Fruit fly (Drosophila melanogaster) whole organism, embryonic: ENCODE data around the gene CG13071.

Experiments
- Atf3 ChIP-seq: fragments of 200-800 bp; sonication (Bioruptor generic); optimal IDR thresholded peaks from 3 replicates; lab custom pipeline; 2016; ENCODE audit warnings: missing biosample characterization, missing genetic modification characterization
- Blimp-1 ChIP-seq: fragments of 200-800 bp; sonication (Bioruptor generic); optimal IDR thresholded peaks from 3 replicates; lab custom pipeline; 2018; ENCODE audit warnings: missing biosample characterization, missing genetic modification characterization, mild to moderate bottlenecking, moderate library complexity, missing genetic modification reagents
- CG10147 ChIP-seq: fragments of 200-800 bp; sonication (Bioruptor generic); optimal IDR thresholded peaks from 2 replicates; lab custom pipeline; 2019; ENCODE audit warnings: missing biosample characterization, mild to moderate bottlenecking, missing genetic modification characterization, moderate library complexity
- CG11504 ChIP-seq: fragments of 200-800 bp; sonication (Bioruptor generic); optimal IDR thresholded peaks from 3 replicates; lab custom pipeline; 2019; ENCODE audit warnings: missing biosample characterization, mild to moderate bottlenecking, missing genetic modification characterization, moderate library complexity
- CG15269 ChIP-seq: fragments of 200-800 bp; sonication (Bioruptor generic); optimal IDR thresholded peaks from 2 replicates; lab custom pipeline; 2018; ENCODE audit warnings: missing biosample characterization, mild to moderate bottlenecking, missing genetic modification characterization, moderate library complexity
- CG31388 ChIP-seq: fragments of 200-800 bp; sonication (Bioruptor generic); optimal IDR thresholded peaks from 2 replicates; lab custom pipeline; 2016; ENCODE audit warnings: missing biosample characterization, missing genetic modification characterization
- CG3726 ChIP-seq: fragments of 200-800 bp; sonication (Bioruptor generic); IDR thresholded peaks from 3 replicates; pipeline ENCODE4, ENCODE4 v1.3.6; 2022; ENCODE audit warnings: missing biosample characterization, missing genetic modification characterization
- CG4282 ChIP-seq: fragments of 200-800 bp; sonication (Bioruptor generic); optimal IDR thresholded peaks from 2 replicates; lab custom pipeline; 2016; ENCODE audit warnings: missing biosample characterization, missing genetic modification characterization
- CG4360 ChIP-seq: fragments of 200-800 bp; sonication (Bioruptor generic); IDR thresholded peaks from 2 replicates; pipeline ENCODE4 v1.3.6; 2022; ENCODE audit warnings: missing biosample characterization, missing genetic modification characterization
- CG4820 ChIP-seq: fragments of 200-800 bp; sonication (Bioruptor generic); optimal IDR thresholded peaks from 3 replicates; lab custom pipeline; 2016; ENCODE audit warnings: missing biosample characterization, missing genetic modification characterization
- CG9609 ChIP-seq: fragments of 200-800 bp; sonication (Bioruptor generic); optimal IDR thresholded peaks from 3 replicates; lab custom pipeline; 2016; ENCODE audit warnings: missing biosample characterization, missing genetic modification characterization
- CG9817 ChIP-seq: fragments of 200-800 bp; sonication (Bioruptor generic); optimal IDR thresholded peaks from 2 replicates; lab custom pipeline; 2018; ENCODE audit warnings: missing biosample characterization, mild to moderate bottlenecking, missing genetic modification characterization, moderate library complexity
- Deaf1 ChIP-seq: fragments of 200-800 bp; optimal IDR thresholded peaks from 3 replicates; lab custom pipeline; 2019; ENCODE audit warnings: missing biosample characterization, mild to moderate bottlenecking, missing genetic modification characterization, moderate library complexity
- Dek ChIP-seq: fragments of 200-800 bp; sonication (Bioruptor generic); optimal IDR thresholded peaks from 3 replicates; lab custom pipeline; 2019; ENCODE audit warnings: missing biosample characterization, mild to moderate bottlenecking, missing genetic modification characterization, moderate library complexity
- Ets97D ChIP-seq: fragments of 200-800 bp; sonication (Bioruptor generic); optimal IDR thresholded peaks from 3 replicates; lab custom pipeline; 2016; ENCODE audit warnings: missing biosample characterization, missing genetic modification characterization
- Gug ChIP-seq: fragments of 200-800 bp; sonication (Bioruptor generic); IDR thresholded peaks from 4 replicates; pipeline ENCODE4 v1.3.6; 2022; ENCODE audit warnings: missing biosample characterization, missing genetic modification characterization
- HLH54F ChIP-seq: fragments of 200-800 bp; sonication (Bioruptor generic); optimal IDR thresholded peaks from 3 replicates; lab custom pipeline; 2016; ENCODE audit warnings: missing biosample characterization, missing genetic modification characterization
- HmgZ ChIP-seq: fragments of 200-800 bp; sonication (Bioruptor generic); optimal IDR thresholded peaks from 2 replicates; lab custom pipeline; 2018; ENCODE audit warnings: missing biosample characterization, mild to moderate bottlenecking, missing genetic modification characterization
- Hr51 ChIP-seq, 2 experiments: fragments of 200-800 bp; sonication (Bioruptor generic); optimal IDR thresholded peaks; 2 replicates in 1 of 2; 3 replicates in 1 of 2; lab custom pipeline; 2016 to 2018; ENCODE audit warnings: missing biosample characterization in 2 of 2, missing genetic modification characterization in 2 of 2, mild to moderate bottlenecking in 1 of 2, moderate library complexity in 1 of 2
- Jarid2 ChIP-seq: fragments of 200-800 bp; sonication (Bioruptor generic); optimal IDR thresholded peaks from 3 replicates; lab custom pipeline; 2017; ENCODE audit warnings: mild to moderate bottlenecking, missing biosample characterization, missing genetic modification reagents, missing genetic modification characterization
- MTF-1 ChIP-seq: fragments of 200-800 bp; sonication (Bioruptor generic); optimal IDR thresholded peaks from 2 replicates; lab custom pipeline; 2018; ENCODE audit warnings: missing biosample characterization, mild to moderate bottlenecking, missing genetic modification characterization, borderline replicate concordance
- Med ChIP-seq: fragments of 200-800 bp; sonication (Bioruptor generic); peaks from one replicate; lab custom pipeline; 2016; ENCODE audit warnings: missing biosample characterization, missing genetic modification characterization, mild to moderate bottlenecking, inconsistent platforms, moderate library complexity
- Mrtf ChIP-seq: fragments of 200-800 bp; sonication (Bioruptor generic); IDR thresholded peaks from 3 replicates; pipeline ENCODE4 v1.3.6; 2022; ENCODE audit warnings: missing biosample characterization, missing genetic modification characterization
- Pdp1 ChIP-seq, 2 experiments: fragments of 200-800 bp; sonication (Bioruptor generic); optimal IDR thresholded peaks; 3 replicates each; lab custom pipeline; 2016; ENCODE audit warnings: missing biosample characterization in 2 of 2, missing genetic modification characterization in 2 of 2, mild to moderate bottlenecking in 1 of 2, moderate library complexity in 1 of 2
- Ptx1 ChIP-seq: fragments of 200-800 bp; sonication (Bioruptor generic); IDR thresholded peaks from 2 replicates; pipeline ENCODE4 v1.3.6; 2022; ENCODE audit warnings: missing biosample characterization, missing genetic modification characterization
- Side ChIP-seq: fragments of 200-800 bp; sonication (Bioruptor generic); optimal IDR thresholded peaks from 2 replicates; lab custom pipeline; 2016; ENCODE audit warnings: missing biosample characterization, missing genetic modification characterization
- Ssrp ChIP-seq: fragments of 200-800 bp; sonication (Bioruptor generic); optimal IDR thresholded peaks from 2 replicates; lab custom pipeline; 2018; ENCODE audit warnings: missing biosample characterization, mild to moderate bottlenecking, missing genetic modification characterization, moderate library complexity
- Vsx1 ChIP-seq: fragments of 200-800 bp; sonication (Bioruptor generic); optimal IDR thresholded peaks from 2 replicates; lab custom pipeline; 2017; ENCODE audit warnings: missing biosample characterization, mild to moderate bottlenecking, missing genetic modification characterization, missing genetic modification reagents
- Xbp1 ChIP-seq: fragments of 200-800 bp; sonication (Bioruptor generic); optimal IDR thresholded peaks from 3 replicates; lab custom pipeline; 2016; ENCODE audit warnings: missing biosample characterization, mild to moderate bottlenecking, missing genetic modification characterization
- ato ChIP-seq: fragments of 200-800 bp; sonication (Bioruptor generic); IDR thresholded peaks from 2 replicates; pipeline ENCODE4 v1.3.6; 2022; ENCODE audit warnings: missing biosample characterization, missing genetic modification characterization; ENCODE audit not compliant: partially characterized antibody
- bcd ChIP-seq: fragments of 200-800 bp; sonication (Bioruptor generic); optimal IDR thresholded peaks from 2 replicates; lab custom pipeline; 2017; ENCODE audit warnings: missing biosample characterization, mild to moderate bottlenecking, missing genetic modification characterization
- cg ChIP-seq: fragments of 200-800 bp; sonication (Bioruptor generic); optimal IDR thresholded peaks from 3 replicates; lab custom pipeline; 2019; ENCODE audit warnings: missing biosample characterization, mild to moderate bottlenecking, missing genetic modification characterization, moderate library complexity
- crol ChIP-seq: fragments of 200-800 bp; sonication (Bioruptor generic); IDR thresholded peaks from 2 replicates; pipeline ENCODE4 v1.3.6; 2022; ENCODE audit warnings: missing biosample characterization, missing genetic modification characterization
- dmrt99B ChIP-seq: fragments of 200-800 bp; sonication (Bioruptor generic); optimal IDR thresholded peaks from 2 replicates; lab custom pipeline; 2018; ENCODE audit warnings: missing biosample characterization, mild to moderate bottlenecking, missing genetic modification characterization, moderate library complexity
- esg ChIP-seq: fragments of 200-800 bp; sonication (Bioruptor generic); conservative IDR thresholded peaks from 2 replicates; pipeline ENCODE4 v1.3.6; 2022; ENCODE audit warnings: missing biosample characterization, missing genetic modification characterization
- fd3F ChIP-seq: fragments of 200-800 bp; sonication (Bioruptor generic); optimal IDR thresholded peaks from 2 replicates; lab custom pipeline; 2018; ENCODE audit warnings: missing biosample characterization, mild to moderate bottlenecking, missing genetic modification characterization, moderate library complexity
- gsb-n ChIP-seq: fragments of 200-800 bp; sonication (Bioruptor generic); optimal IDR thresholded peaks from 3 replicates; lab custom pipeline; 2018; ENCODE audit warnings: missing biosample characterization, mild to moderate bottlenecking, missing genetic modification characterization
- hkb ChIP-seq, 2 experiments: fragments of 200-800 bp in 1 of 2; fragments of >200 bp in 1 of 2; sonication (Bioruptor generic) in 1 of 2; IDR thresholded peaks in 1 of 2; optimal IDR thresholded peaks in 1 of 2; 2 replicates each; pipeline versions ENCODE4 v1.3.6 to Lab custom; 2017 to 2022; ENCODE audit warnings: missing biosample characterization in 1 of 2, missing genetic modification characterization in 1 of 2
- lmd ChIP-seq: fragments of 200-800 bp; sonication (Bioruptor generic); IDR thresholded peaks from 2 replicates; pipeline ENCODE4 v1.3.6; 2022; ENCODE audit warnings: missing biosample characterization, missing genetic modification characterization
- onecut ChIP-seq: fragments of 200-800 bp; sonication (Bioruptor generic); IDR thresholded peaks from 2 replicates; pipeline ENCODE4 v1.3.6; 2022; ENCODE audit warnings: missing biosample characterization, missing genetic modification characterization
- otp ChIP-seq: fragments of 200-800 bp; sonication (Bioruptor generic); IDR thresholded peaks from 3 replicates; pipeline ENCODE4, ENCODE4 v1.3.6; 2022; ENCODE audit warnings: missing biosample characterization, missing genetic modification characterization
- pb ChIP-seq: fragments of 200-800 bp; sonication (Bioruptor generic); optimal IDR thresholded peaks from 3 replicates; lab custom pipeline; 2016; ENCODE audit warnings: missing biosample characterization, missing genetic modification characterization
- slbo ChIP-seq: fragments of 200-800 bp; sonication (Bioruptor generic); IDR thresholded peaks from 2 replicates; pipeline ENCODE4 v1.3.6; 2022; ENCODE audit warnings: missing biosample characterization, missing genetic modification characterization
- toy ChIP-seq: fragments of 200-800 bp; sonication (Bioruptor generic); IDR thresholded peaks from 2 replicates; pipeline ENCODE4 v1.3.6; 2022; ENCODE audit warnings: missing biosample characterization, missing genetic modification characterization
- tup ChIP-seq: fragments of 200-800 bp; sonication (Bioruptor generic); optimal IDR thresholded peaks from 2 replicates; lab custom pipeline; 2016; ENCODE audit warnings: missing biosample characterization, mild to moderate bottlenecking, missing genetic modification characterization, moderate library complexity
- vnd ChIP-seq: fragments of 200-800 bp; sonication (Bioruptor generic); IDR thresholded peaks from 3 replicates; pipeline ENCODE4 v1.3.6; 2022; ENCODE audit warnings: missing biosample characterization, missing genetic modification characterization; ENCODE audit not compliant: partially characterized antibody
- vvl ChIP-seq: fragments of 200-800 bp; sonication (Bioruptor generic); IDR thresholded peaks from 2 replicates; pipeline ENCODE4 v1.3.6; 2022; ENCODE audit warnings: missing biosample characterization, missing genetic modification characterization
- wek ChIP-seq: fragments of 200-800 bp; sonication (Bioruptor generic); optimal IDR thresholded peaks from 3 replicates; lab custom pipeline; 2018; ENCODE audit warnings: missing biosample characterization, mild to moderate bottlenecking, missing genetic modification characterization, moderate library complexity
- wor ChIP-seq: fragments of 200-800 bp; sonication (Bioruptor generic); IDR thresholded peaks from 2 replicates; pipeline ENCODE4 v1.3.6; 2022; ENCODE audit warnings: missing biosample characterization, missing genetic modification characterization
- yki ChIP-seq: fragments of >200 bp; optimal IDR thresholded peaks from 3 replicates; lab custom pipeline; 2018
- zen2 ChIP-seq: fragments of 200-800 bp; sonication (Bioruptor generic); IDR thresholded peaks from 3 replicates; pipeline ENCODE4 v1.3.6; 2022; ENCODE audit warnings: missing biosample characterization, missing genetic modification characterization; ENCODE audit not compliant: partially characterized antibody

Gene CG13071

DNA sequence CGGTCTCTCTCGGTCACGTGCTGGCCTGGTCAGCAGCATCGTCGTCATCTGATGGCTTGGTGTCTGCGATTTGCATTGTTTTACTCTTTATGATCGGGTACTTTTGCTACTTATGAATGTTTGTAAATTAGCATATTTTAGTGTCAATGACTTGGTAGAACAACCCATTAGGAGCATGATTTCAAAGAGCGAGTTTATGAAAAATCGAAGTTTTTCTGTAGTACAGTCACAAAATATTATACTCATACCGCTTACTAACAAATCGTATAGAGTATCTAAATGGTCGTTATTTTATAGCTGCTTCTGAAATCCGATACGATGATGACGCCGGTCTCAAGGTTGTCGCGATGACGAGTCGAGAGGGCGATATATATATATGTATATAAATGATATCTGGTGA lies 23.7 kb downstream of the CG13071 start (continued):
- no peak for TF ChIP-seq Jarid2 (GFP tag; lab: Kevin White, UChicago)
- no peak for TF ChIP-seq otp (GFP tag; lab: Robert Waterston, UW)
- TF ChIP-seq lmd (GFP tag; lab: Robert Waterston, UW), result no peak; the same call in 1 of the 2 replicates
- TF ChIP-seq Side (GFP tag; lab: Kevin White, UChicago), result no peak
- TF ChIP-seq onecut (GFP tag; lab: Robert Waterston, UW), result no peak
- TF ChIP-seq MTF-1 (GFP tag; lab: Kevin White, UChicago), result no peak
- no peak for TF ChIP-seq HmgZ
- peak; percentile 62 for TF ChIP-seq vvl (GFP tag; lab: Robert Waterston, UW)
- peak; percentile 79 for TF ChIP-seq Med (GFP tag; lab: Kevin White, UChicago)
- no peak for TF ChIP-seq yki
- no peak for TF ChIP-seq Deaf1 (tag; lab: Kevin White, UChicago)
- TF ChIP-seq pb (GFP tag; lab: Kevin White, UChicago), result no peak
- peak; percentile 67 for TF ChIP-seq dmrt99B (tag; lab: Kevin White, UChicago)
- TF ChIP-seq CG11504 (tag; lab: Kevin White, UChicago), result peak; percentile 68
- TF ChIP-seq crol, result no peak
- no peak for TF ChIP-seq CG4820 (GFP tag; lab: Kevin White, UChicago)
- TF ChIP-seq slbo, result no peak
- no peak for TF ChIP-seq gsb-n (tag; lab: Kevin White, UChicago)
- TF ChIP-seq CG15269, result peak; percentile 64
- TF ChIP-seq Ets97D (GFP tag; lab: Kevin White, UChicago), result no peak
- no peak for TF ChIP-seq CG4282
- TF ChIP-seq bcd, result no peak
- TF ChIP-seq CG4360 (GFP tag; lab: Robert Waterston, UW), result no peak
- no peak for TF ChIP-seq CG9817
- no peak for TF ChIP-seq vnd (GFP tag; lab: Robert Waterston, UW)
- TF ChIP-seq ato (GFP tag; lab: Robert Waterston, UW), result no peak
- no peak for TF ChIP-seq CG31388
- no peak for TF ChIP-seq zen2 (GFP tag; lab: Robert Waterston, UW)
- peak in 1 of 2 experiments; percentile 67 for TF ChIP-seq Hr51 (GFP tag; optimal IDR thresholded peaks at IDR 0.05; lab: Kevin White, UChicago)
- no peak for TF ChIP-seq wor (GFP tag; lab: Robert Waterston, UW)
- no peak for TF ChIP-seq CG10147 (GFP tag; lab: Kevin White, UChicago)
- TF ChIP-seq tup, result no peak
- no peak for TF ChIP-seq HLH54F (GFP tag; lab: Kevin White, UChicago)
- TF ChIP-seq Pdp1 (GFP tag; optimal IDR thresholded peaks at IDR 0.05; lab: Kevin White, UChicago), result no peak
- no peak for TF ChIP-seq Atf3 (GFP tag; lab: Kevin White, UChicago)
- no peak for TF ChIP-seq CG9609 (GFP tag; lab: Kevin White, UChicago)
- TF ChIP-seq Ptx1 (GFP tag; lab: Robert Waterston, UW), result peak; percentile 60; the same call in 1 of the 2 replicates
- peak; percentile 27; the same call in 1 of the 2 replicates for TF ChIP-seq esg (GFP tag; lab: Robert Waterston, UW)
- TF ChIP-seq Xbp1 (GFP tag; lab: Kevin White, UChicago), result peak; percentile 10
- no peak for TF ChIP-seq hkb (optimal IDR thresholded peaks at IDR 0.05; lab: Kevin White, UChicago)
- 0 out of 2 replicates have a peak, but pooled peaks have one; percentile 22 for TF ChIP-seq hkb (GFP tag; IDR thresholded peaks at IDR 0.05; lab: Robert Waterston, UW)
- peak; percentile 7 for TF ChIP-seq fd3F
- peak; percentile 23 for TF ChIP-seq Blimp-1 (GFP tag; lab: Kevin White, UChicago)
- TF ChIP-seq Gug (GFP tag; lab: Robert Waterston, UW), result no peak
- TF ChIP-seq cg, result no peak
- no peak for TF ChIP-seq Ssrp
- TF ChIP-seq Dek (tag; lab: Kevin White, UChicago), result no peak
- no peak for TF ChIP-seq CG3726 (GFP tag; lab: Robert Waterston, UW)
- TF ChIP-seq Vsx1 (GFP tag; lab: Kevin White, UChicago), result no peak
- TF ChIP-seq Mrtf (GFP tag; lab: Robert Waterston, UW), result no peak
- no peak for TF ChIP-seq wek (GFP tag; lab: Kevin White, UChicago)
- TF ChIP-seq toy (GFP tag; lab: Robert Waterston, UW), result no peak
